Worm (Caenorhabditis elegans): ENCODE measurements around the gene srd-33.

- no peak for TF ChIP-seq ama-1 (optimal IDR thresholded peaks at IDR 0.05)
- no peak for TF ChIP-seq hlh-30 (tag; optimal IDR thresholded peaks at IDR 0.05; ENCODE audit: insufficient read depth)
- TF ChIP-seq F13H6.1 (tag; optimal IDR thresholded peaks at IDR 0.05), result no peak
- TF ChIP-seq unc-86 (tag; optimal IDR thresholded peaks at IDR 0.05), result no peak
- TF ChIP-seq ceh-14 (tag; optimal IDR thresholded peaks at IDR 0.05), result no peak
Observed at ce11 chrV:4865364-4865763, 6.7 kb upstream of the srd-33 start, which contains the start of gene srd-32.

Measured in whole organism, late embryonic.